Worm (Caenorhabditis elegans): ENCODE results near the gene T24A6.20.

DNA sequence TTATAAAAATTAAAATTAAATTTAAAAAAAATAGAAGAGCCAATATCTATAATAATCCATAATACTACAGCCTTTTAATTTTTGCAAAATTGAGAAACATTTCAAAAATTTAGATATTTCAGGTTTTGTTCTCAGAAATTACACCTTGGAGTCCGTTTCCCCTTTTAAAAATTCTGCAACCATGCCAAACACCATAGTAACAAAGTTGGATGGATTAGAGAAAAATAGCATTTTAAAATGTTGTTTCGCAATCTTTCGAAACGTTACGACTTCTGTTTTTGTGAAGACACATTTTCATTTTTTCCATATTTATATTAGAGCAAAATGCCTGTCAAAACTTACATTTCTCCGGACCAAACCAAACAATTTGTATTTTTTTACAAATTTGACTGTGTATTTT, 28.0 kb upstream of the T24A6.20 start, which contains the start of gene T24A6.7:
- TF ChIP-seq lin-39 (tag; optimal IDR thresholded peaks at IDR 0.05) (no peak), nhr-28 (tag; optimal IDR thresholded peaks at IDR 0.05) (no peak), pqm-1 (tag; optimal IDR thresholded peaks at IDR 0.05) (no peak)

Data from whole organism, L1 larva.